Worm (Caenorhabditis elegans) whole organism, L1 larva: Measurements from ENCODE around the gene C49C8.8.

Experiments
- aha-1 ChIP-seq: fragments of 150-350 bp; optimal IDR thresholded peaks from 2 replicates; lab custom pipeline; 2014; ENCODE audit warnings: missing biosample characterization, missing genetic modification characterization
- elt-2 ChIP-seq: sonication (generic microtip); optimal IDR thresholded peaks from 2 replicates; lab custom pipeline; 2016; ENCODE audit warnings: missing genetic modification characterization, mild to moderate bottlenecking, inconsistent platforms, missing compliant biosample characterization, missing genetic modification reagents
- lsy-2 ChIP-seq, 2 experiments: fragments of 150-350 bp; optimal IDR thresholded peaks; 2 replicates each; lab custom pipeline; 2014; ENCODE audit warnings: missing biosample characterization in 2 of 2, missing genetic modification characterization in 2 of 2
- mdl-1 ChIP-seq, 2 experiments: fragments of 150-350 bp; optimal IDR thresholded peaks; 2 replicates each; lab custom pipeline; 2014 to 2017; ENCODE audit warnings: missing biosample characterization in 2 of 2, missing genetic modification characterization in 2 of 2, inconsistent platforms in 1 of 2
- nhr-11 ChIP-seq: fragments of 150-350 bp; optimal IDR thresholded peaks from 2 replicates; lab custom pipeline; 2014; ENCODE audit warnings: missing biosample characterization, missing genetic modification characterization
- nhr-237 ChIP-seq: fragments of 150-350 bp; optimal IDR thresholded peaks from 2 replicates; lab custom pipeline; 2014; ENCODE audit warnings: missing biosample characterization, missing genetic modification characterization
- rnt-1 ChIP-seq: sonication (generic microtip); optimal IDR thresholded peaks from 2 replicates; lab custom pipeline; 2016; ENCODE audit warnings: mild to moderate bottlenecking, missing genetic modification characterization, moderate library complexity, missing compliant biosample characterization
- snpc-4 ChIP-seq: fragments of 150-350 bp; optimal IDR thresholded peaks from 2 replicates; lab custom pipeline; 2014; ENCODE audit warnings: missing biosample characterization, missing genetic modification characterization

ce11 chrIV:8673733-8674375, 21.9 kb downstream of the C49C8.8 start:
- no peak for TF ChIP-seq lsy-2 (tag; optimal IDR thresholded peaks at IDR 0.05; lab: Kevin White, UChicago)
- TF ChIP-seq elt-2 (tag; lab: Kevin White, UChicago): no peak
- TF ChIP-seq mdl-1 (tag; optimal IDR thresholded peaks at IDR 0.05; lab: Kevin White, UChicago): no peak
- TF ChIP-seq nhr-237 (tag; lab: Kevin White, UChicago): no peak
- TF ChIP-seq rnt-1 (tag; lab: Kevin White, UChicago): no peak
- TF ChIP-seq aha-1: no peak
- TF ChIP-seq snpc-4 (tag; lab: Kevin White, UChicago): no peak
- TF ChIP-seq nhr-11 (tag; lab: Kevin White, UChicago): no peak
